Fruit fly (Drosophila melanogaster): ENCODE measurements around the gene OdsH.

DNA sequence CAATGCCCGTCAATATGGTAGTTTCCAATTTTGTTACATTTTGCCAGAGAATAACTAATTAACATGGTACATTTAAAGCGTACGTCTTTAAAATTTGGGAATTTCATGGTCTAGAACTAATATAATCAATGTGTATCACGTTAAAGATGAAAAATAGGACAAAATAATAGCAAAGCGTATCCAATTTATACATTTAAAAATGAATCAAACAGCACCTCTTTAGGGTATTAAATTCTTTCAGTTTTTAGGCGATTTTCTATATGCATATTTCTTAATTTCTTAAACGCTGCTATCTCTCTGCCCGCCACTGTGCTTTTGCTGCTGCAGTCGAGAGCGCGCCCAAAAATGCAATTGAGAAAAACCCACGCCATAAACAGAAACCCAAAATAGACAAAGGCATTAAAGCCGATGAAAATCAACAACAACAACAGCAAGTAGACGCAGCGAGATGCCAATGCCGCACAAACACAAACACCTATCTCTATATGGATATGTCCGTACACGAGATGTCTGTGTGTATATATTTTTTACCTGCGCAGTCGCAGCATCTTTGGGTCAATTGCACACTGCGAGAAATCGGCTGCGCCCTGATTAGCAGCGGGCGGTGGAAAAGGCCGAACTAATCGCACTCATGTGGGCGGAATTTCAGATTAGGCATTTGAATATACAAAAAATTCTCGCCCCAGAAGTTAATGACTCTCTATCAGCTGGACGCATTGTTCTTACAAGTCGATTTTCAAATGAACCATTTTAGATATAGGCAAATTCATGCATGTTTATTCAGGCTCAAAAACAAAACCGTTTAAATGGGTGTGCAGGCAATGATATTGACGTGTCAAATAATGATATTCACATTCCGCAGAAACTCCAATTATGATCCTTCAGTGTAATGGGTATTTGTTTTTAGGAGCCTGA, 38.5 kb downstream of the OdsH start:
- TF ChIP-seq psq (optimal IDR thresholded peaks at IDR 0.05) (no peak), usp (GFP tag; optimal IDR thresholded peaks at IDR 0.05) (no peak), CG8478 (optimal IDR thresholded peaks at IDR 0.05) (no peak), EcR (GFP tag; optimal IDR thresholded peaks at IDR 0.05) (no peak), pan (optimal IDR thresholded peaks at IDR 0.05) (no peak)
